Worm (Caenorhabditis elegans): ENCODE results near the gene str-23.

ce11 chrV:15629543-15629942 lies 15.1 kb upstream of the str-23 start, which contains the start of gene str-248:
- no peak for TF ChIP-seq ama-1 (optimal IDR thresholded peaks at IDR 0.05)
- no peak for TF ChIP-seq crh-2 (tag; optimal IDR thresholded peaks at IDR 0.05)
- TF ChIP-seq ztf-11 (tag; optimal IDR thresholded peaks at IDR 0.05): no peak
- TF ChIP-seq blmp-1 (tag; optimal IDR thresholded peaks at IDR 0.05; ENCODE audit: insufficient read depth): no peak
- TF ChIP-seq unc-39 (tag; optimal IDR thresholded peaks at IDR 0.05): no peak
- no peak for TF ChIP-seq ceh-82 (tag; optimal IDR thresholded peaks at IDR 0.05)
- TF ChIP-seq snpc-4 (tag; optimal IDR thresholded peaks at IDR 0.05): no peak
- no peak for TF ChIP-seq unc-62 (GFP tag; optimal IDR thresholded peaks at IDR 0.05)
- no peak for TF ChIP-seq lin-13 (GFP tag; optimal IDR thresholded peaks at IDR 0.05)
- TF ChIP-seq nhr-11 (tag; optimal IDR thresholded peaks at IDR 0.05): no peak
- no peak for TF ChIP-seq aly-2 (tag; optimal IDR thresholded peaks at IDR 0.05)
- no peak for TF ChIP-seq zag-1 (tag; optimal IDR thresholded peaks at IDR 0.05)
- TF ChIP-seq nhr-25 (tag; optimal IDR thresholded peaks at IDR 0.05): no peak
